Worm (Caenorhabditis elegans) whole organism, L4 larva: Measurements from ENCODE around the gene T26H5.8.

ENCODE experiments used
- F37D6.2 ChIP-seq: sonication (generic microtip); optimal IDR thresholded peaks from 2 replicates; lab custom pipeline; 2016; ENCODE audit warnings: mild to moderate bottlenecking, missing genetic modification characterization, missing compliant biosample characterization
- F44E2.7 ChIP-seq: fragments of 200-800 bp; sonication (Bioruptor generic); IDR thresholded peaks from 2 replicates; pipeline ENCODE4 v2.1.2; 2022; ENCODE audit warnings: missing genetic modification characterization, missing compliant biosample characterization
- T26A8.4 ChIP-seq: fragments of 200-800 bp; sonication (Bioruptor generic); IDR thresholded peaks from 2 replicates; pipeline ENCODE4 v1.3.6; 2022; ENCODE audit warnings: missing genetic modification characterization, missing compliant biosample characterization
- arid-1 ChIP-seq: fragments of 200-800 bp; sonication (Bioruptor generic); conservative IDR thresholded peaks from 2 replicates; pipeline ENCODE4 v1.3.6; 2022; ENCODE audit warnings: missing genetic modification reagents, missing genetic modification characterization, missing compliant biosample characterization
- ceh-28 ChIP-seq: fragments of 150-350 bp; optimal IDR thresholded peaks from 2 replicates; lab custom pipeline; 2014; ENCODE audit warnings: missing biosample characterization, missing genetic modification reagents, missing genetic modification characterization
- ces-1 ChIP-seq: fragments of 150-350 bp; sonication (generic microtip); optimal IDR thresholded peaks from 4 replicates; lab custom pipeline; 2014; ENCODE audit warnings: missing biosample characterization, missing genetic modification reagents, missing genetic modification characterization
- daf-12 ChIP-seq: fragments of 150-350 bp; optimal IDR thresholded peaks from 2 replicates; lab custom pipeline; 2014; ENCODE audit warnings: missing biosample characterization, missing genetic modification reagents, missing genetic modification characterization
- dpl-1 ChIP-seq: fragments of 150-350 bp; optimal IDR thresholded peaks from 2 replicates; lab custom pipeline; 2014; ENCODE audit warnings: missing biosample characterization, missing genetic modification reagents, missing genetic modification characterization
- duxl-1 ChIP-seq: sonication (generic microtip); optimal IDR thresholded peaks from 2 replicates; lab custom pipeline; 2016; ENCODE audit warnings: mild to moderate bottlenecking, missing genetic modification characterization, moderate library complexity, missing compliant biosample characterization; ENCODE audit not compliant: poor library complexity
- dve-1 ChIP-seq: sonication (generic microtip); optimal IDR thresholded peaks from 2 replicates; lab custom pipeline; 2017; ENCODE audit warnings: antibody characterized with exemption, mild to moderate bottlenecking, missing genetic modification characterization, missing compliant biosample characterization; ENCODE audit not compliant: insufficient read depth
- egl-27 ChIP-seq: sonication (generic microtip); optimal IDR thresholded peaks from 3 replicates; lab custom pipeline; 2017; ENCODE audit warnings: missing biosample characterization, missing genetic modification reagents, missing genetic modification characterization
- egl-43 ChIP-seq: fragments of 200-800 bp; sonication (Bioruptor generic); IDR thresholded peaks from 2 replicates; pipeline ENCODE4 v1.3.6; 2022; ENCODE audit warnings: missing genetic modification reagents, missing genetic modification characterization, missing compliant biosample characterization
- fkh-10 ChIP-seq: fragments of 150-350 bp; optimal IDR thresholded peaks from 2 replicates; lab custom pipeline; 2014; ENCODE audit warnings: missing biosample characterization, missing genetic modification reagents, missing genetic modification characterization
- fos-1 ChIP-seq: fragments of 150-350 bp; optimal IDR thresholded peaks from 2 replicates; lab custom pipeline; 2014; ENCODE audit warnings: missing biosample characterization, missing genetic modification characterization
- hif-1 ChIP-seq, 2 experiments: sonication (generic microtip); optimal IDR thresholded peaks; 2 replicates each; lab custom pipeline; 2016 to 2017; ENCODE audit warnings: missing compliant biosample characterization in 2 of 2, missing genetic modification characterization in 2 of 2, missing genetic modification reagents in 2 of 2, missing genotype in 2 of 2, mild to moderate bottlenecking in 1 of 2
- jun-1 ChIP-seq: fragments of 150-350 bp; optimal IDR thresholded peaks from 2 replicates; lab custom pipeline; 2014; ENCODE audit warnings: missing biosample characterization, missing genetic modification reagents, missing genetic modification characterization
- lin-15B ChIP-seq: fragments of 150-350 bp; sonication (generic microtip); optimal IDR thresholded peaks from 3 replicates; lab custom pipeline; 2014; ENCODE audit warnings: missing biosample characterization, missing genetic modification characterization
- lin-29 ChIP-seq: fragments of 200-800 bp; sonication (Bioruptor generic); IDR thresholded peaks from 2 replicates; pipeline ENCODE4 v1.3.6; 2022; ENCODE audit warnings: missing genetic modification reagents, missing genetic modification characterization, missing compliant biosample characterization
- lin-38 ChIP-seq: fragments of 200-800 bp; sonication (Bioruptor generic); IDR thresholded peaks from 2 replicates; pipeline ENCODE4 v1.3.6; 2022; ENCODE audit warnings: missing genetic modification reagents, missing genetic modification characterization, missing compliant biosample characterization
- lir-3 ChIP-seq: sonication (generic microtip); optimal IDR thresholded peaks from 2 replicates; lab custom pipeline; 2016; ENCODE audit warnings: mild to moderate bottlenecking, missing genetic modification characterization, missing compliant biosample characterization
- mep-1 ChIP-seq: fragments of 150-350 bp; sonication (generic microtip); optimal IDR thresholded peaks from 3 replicates; lab custom pipeline; 2014; ENCODE audit warnings: missing biosample characterization, missing genetic modification characterization
- mes-2 ChIP-seq: sonication (generic microtip); optimal IDR thresholded peaks from 2 replicates; lab custom pipeline; 2016; ENCODE audit warnings: missing genotype, mild to moderate bottlenecking, missing genetic modification characterization, missing compliant biosample characterization; ENCODE audit not compliant: poor library complexity, severe bottlenecking
- mxl-2 ChIP-seq: fragments of 200-800 bp; sonication (Bioruptor generic); conservative IDR thresholded peaks from 2 replicates; pipeline ENCODE4 v1.3.6; 2022; ENCODE audit warnings: missing genetic modification reagents, missing genetic modification characterization, missing compliant biosample characterization
- nhr-11 ChIP-seq: fragments of 150-350 bp; optimal IDR thresholded peaks from 2 replicates; lab custom pipeline; 2014; ENCODE audit warnings: missing biosample characterization, missing genetic modification characterization
- nhr-41 ChIP-seq: fragments of 200-800 bp; sonication (Bioruptor generic); IDR thresholded peaks from 2 replicates; pipeline ENCODE4 v1.3.6; 2022; ENCODE audit warnings: missing genetic modification reagents, missing genetic modification characterization, missing compliant biosample characterization
- nhr-6 ChIP-seq: fragments of 150-350 bp; optimal IDR thresholded peaks from 2 replicates; lab custom pipeline; 2014; ENCODE audit warnings: missing biosample characterization, missing genetic modification characterization
- nhr-76 ChIP-seq: fragments of 150-350 bp; optimal IDR thresholded peaks from 2 replicates; lab custom pipeline; 2014; ENCODE audit warnings: missing biosample characterization, missing genetic modification characterization
- pha-4 ChIP-seq, 2 experiments: fragments of 150-350 bp in 1 of 2; fragments of 200-800 bp in 1 of 2; sonication (Bioruptor generic) in 1 of 2; IDR thresholded peaks in 1 of 2; optimal IDR thresholded peaks in 1 of 2; 2 replicates each; pipeline versions ENCODE4 v1.3.6 to Lab custom; 2014 to 2022; ENCODE audit warnings: missing genetic modification characterization in 2 of 2, missing genetic modification reagents in 2 of 2, missing biosample characterization in 1 of 2, missing compliant biosample characterization in 1 of 2
- php-3 ChIP-seq: fragments of 200-800 bp; sonication (Bioruptor generic); IDR thresholded peaks from 2 replicates; pipeline ENCODE4 v1.3.6; 2022; ENCODE audit warnings: missing genetic modification reagents, missing genetic modification characterization, missing compliant biosample characterization
- set-16 ChIP-seq: fragments of 200-800 bp; sonication (Bioruptor generic); IDR thresholded peaks from 2 replicates; pipeline ENCODE4 v1.3.6; 2022; ENCODE audit warnings: missing genetic modification reagents, missing genetic modification characterization, missing compliant biosample characterization
- skn-1 ChIP-seq: fragments of 150-350 bp; optimal IDR thresholded peaks from 2 replicates; lab custom pipeline; 2014; ENCODE audit warnings: missing biosample characterization, missing genetic modification characterization
- unc-130 ChIP-seq: sonication (generic microtip); optimal IDR thresholded peaks from 2 replicates; lab custom pipeline; 2016; ENCODE audit warnings: missing genetic modification reagents, missing genetic modification characterization, missing compliant biosample characterization
- unc-39 ChIP-seq: sonication (generic microtip); optimal IDR thresholded peaks from 2 replicates; lab custom pipeline; 2017; ENCODE audit warnings: missing biosample characterization, missing genetic modification characterization
- vab-7 ChIP-seq: fragments of 200-800 bp; sonication (Bioruptor generic); IDR thresholded peaks from 2 replicates; pipeline ENCODE4 v1.3.6; 2022; ENCODE audit warnings: missing genetic modification reagents, missing genetic modification characterization, missing compliant biosample characterization
- zfp-2 ChIP-seq: sonication (generic microtip); optimal IDR thresholded peaks from 2 replicates; lab custom pipeline; 2016; ENCODE audit warnings: mild to moderate bottlenecking, missing genetic modification characterization, missing compliant biosample characterization

Gene T26H5.8

DNA sequence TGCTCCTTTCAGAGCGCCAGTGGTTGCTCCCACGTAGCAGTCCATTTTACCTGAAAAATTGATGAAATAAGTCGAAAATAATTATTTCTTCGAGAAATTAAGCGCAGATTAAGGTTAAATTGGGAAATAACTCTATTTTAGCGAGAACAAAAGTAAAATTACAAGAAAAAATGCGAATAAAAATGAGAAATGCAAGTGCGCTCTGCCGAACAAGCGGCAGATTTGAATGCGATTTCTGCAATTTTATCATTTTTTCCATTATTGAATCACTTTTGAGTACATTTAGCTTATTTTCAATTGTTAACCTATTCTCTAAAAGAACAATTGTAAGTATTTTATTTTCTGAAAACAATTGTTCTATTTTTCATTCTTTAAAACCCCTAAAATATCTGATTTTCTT lies 37.6 kb downstream of the T26H5.8 start, which contains the start of gene T06E6.1:
Gene T06E6.1, minus strand, starts transcription at position 56 of the 400 bp plus-strand sequence.
- TF ChIP-seq nhr-6 (peak; percentile 71), nhr-41 (GFP tag; lab: Robert Waterston, UW) (no peak), lin-38 (GFP tag; lab: Robert Waterston, UW) (peak; percentile 54), ces-1 (GFP tag; lab: Kevin White, UChicago) (no peak), dpl-1 (peak; percentile 66), nhr-11 (tag; lab: Kevin White, UChicago) (no peak), jun-1 (tag; lab: Kevin White, UChicago) (no peak), unc-130 (GFP tag; lab: Kevin White, UChicago) (no peak), fos-1 (no peak), duxl-1 (no peak), daf-12 (tag; lab: Kevin White, UChicago) (no peak), unc-39 (no peak), ceh-28 (tag; lab: Kevin White, UChicago) (no peak), F37D6.2 (tag; lab: Kevin White, UChicago) (no peak), lin-15B (no peak), mxl-2 (no peak)
- TF ChIP-seq, all 104 proteins: peak for 3

DNA sequence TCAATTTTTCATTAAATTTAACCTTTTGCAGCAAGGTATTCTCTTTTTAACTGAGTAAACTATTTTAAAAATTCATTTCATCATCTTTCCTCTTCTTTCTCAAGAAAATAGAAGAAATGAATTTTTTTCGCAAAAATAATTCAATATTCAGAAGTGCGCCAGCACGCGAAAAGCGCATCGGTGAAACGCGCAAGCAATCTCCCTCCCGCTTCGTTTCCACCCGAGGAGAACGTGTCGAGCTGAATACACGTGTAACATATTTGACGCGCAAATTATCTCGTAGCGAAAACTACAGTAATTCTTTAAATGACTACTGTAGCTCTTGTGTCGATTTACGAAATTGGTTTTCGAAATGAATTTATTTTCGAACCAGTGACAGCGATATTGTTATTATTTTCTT lies 40.5 kb downstream of the T26H5.8 start:
- TF ChIP-seq arid-1 (no peak), lin-38 (GFP tag; lab: Robert Waterston, UW) (peak; percentile 53), jun-1 (tag; lab: Kevin White, UChicago) (no peak), T26A8.4 (no peak)

DNA sequence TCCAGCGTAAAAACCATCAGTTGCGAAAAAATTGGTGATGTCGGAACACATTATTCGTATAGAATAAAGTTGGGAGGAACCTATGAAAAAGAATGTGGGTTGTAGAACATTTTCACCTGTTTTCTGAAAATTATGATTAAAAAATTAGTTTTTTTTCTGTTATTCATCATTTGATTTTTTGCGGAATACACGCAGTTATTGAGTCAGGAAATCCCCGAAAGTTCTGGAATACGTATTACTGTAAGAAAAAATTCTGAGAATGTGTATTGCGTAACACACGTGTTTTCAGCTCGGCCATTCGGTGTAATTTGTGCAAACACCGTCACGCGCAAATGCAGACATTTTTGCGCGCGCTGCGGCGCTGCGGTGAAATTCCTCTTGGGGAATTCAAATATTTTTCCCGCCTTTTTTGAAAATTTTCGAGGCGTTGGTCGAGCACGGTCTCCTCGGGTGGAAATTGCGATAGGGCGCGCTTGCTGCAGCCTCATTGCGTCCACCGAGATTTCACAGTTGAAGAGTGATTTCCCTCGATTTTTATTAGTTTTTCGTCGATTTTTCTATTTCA lies 43.6 kb downstream of the T26H5.8 start, which contains the start of gene srh-170:
Gene srh-170, minus strand, starts transcription at position 51 of the 565 bp plus-strand sequence.
- TF ChIP-seq pha-4 (GFP tag; IDR thresholded peaks at IDR 0.05; lab: Robert Waterston, UW) (no peak), pha-4 (tag; optimal IDR thresholded peaks at IDR 0.05; lab: Kevin White, UChicago) (no peak), php-3 (GFP tag; lab: Robert Waterston, UW) (0 out of 2 replicates have a peak, but pooled peaks have one; percentile 24)

DNA sequence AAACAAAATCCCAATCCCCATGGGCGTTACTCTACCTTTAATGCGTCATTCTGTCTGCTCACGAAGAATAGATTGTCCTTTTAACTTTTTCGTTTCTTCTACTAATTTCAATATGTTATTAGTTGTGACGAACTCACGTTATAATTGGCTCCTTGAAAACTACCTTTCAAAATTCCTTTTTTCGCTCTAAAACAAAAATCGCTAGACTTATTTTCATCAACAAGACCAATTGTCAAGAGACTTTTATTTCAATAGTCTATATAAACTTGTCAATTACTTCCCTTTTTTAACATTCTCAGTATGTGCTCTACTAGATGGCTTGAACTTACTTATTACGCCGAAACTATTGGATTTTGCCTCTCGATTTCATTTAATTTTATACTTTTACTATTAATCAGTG lies 47.8 kb downstream of the T26H5.8 start, which contains the start of gene str-102:
Gene str-102, plus strand, starts transcription at position 301 of the 400 bp plus-strand sequence.
- TF ChIP-seq php-3 (GFP tag; lab: Robert Waterston, UW) (no peak), F44E2.7 (GFP tag; lab: Robert Waterston, UW) (no peak), egl-27 (tag; lab: Kevin White, UChicago) (no peak), dve-1 (tag; lab: Kevin White, UChicago) (no peak), lir-3 (tag; lab: Kevin White, UChicago) (no peak), unc-39 (no peak), fkh-10 (GFP tag; lab: Kevin White, UChicago) (no peak), mes-2 (no peak), egl-43 (GFP tag; lab: Robert Waterston, UW) (no peak), ces-1 (GFP tag; lab: Kevin White, UChicago) (no peak), set-16 (no peak), lin-29 (GFP tag; lab: Robert Waterston, UW) (no peak), skn-1 (tag; lab: Kevin White, UChicago) (no peak), zfp-2 (no peak), hif-1 (tag; optimal IDR thresholded peaks at IDR 0.05; lab: Kevin White, UChicago) (no peak), mep-1 (tag; lab: Kevin White, UChicago) (no peak), vab-7 (no peak), nhr-76 (tag; lab: Kevin White, UChicago) (no peak)
